Worm (Caenorhabditis elegans) whole organism, L4 larva: ENCODE measurements around the gene srh-218.

ENCODE experiments used
- R02D3.7 ChIP-seq: fragments of 150-350 bp; sonication (generic microtip); optimal IDR thresholded peaks from 3 replicates; lab custom pipeline; 2014; ENCODE audit warnings: missing biosample characterization, missing genetic modification characterization
- T26A8.4 ChIP-seq: fragments of 200-800 bp; sonication (Bioruptor generic); IDR thresholded peaks from 2 replicates; pipeline ENCODE4 v1.3.6; 2022; ENCODE audit warnings: missing genetic modification characterization, missing compliant biosample characterization
- nhr-111 ChIP-seq: fragments of 200-800 bp; sonication (Bioruptor generic); optimal IDR thresholded peaks from 2 replicates; lab custom pipeline; 2018; ENCODE audit warnings: mild to moderate bottlenecking, missing genetic modification characterization, missing compliant biosample characterization
- nhr-76 ChIP-seq: fragments of 150-350 bp; optimal IDR thresholded peaks from 2 replicates; lab custom pipeline; 2014; ENCODE audit warnings: missing biosample characterization, missing genetic modification characterization
- pqm-1 ChIP-seq: sonication (generic microtip); optimal IDR thresholded peaks from 2 replicates; lab custom pipeline; 2017; ENCODE audit warnings: missing biosample characterization, missing genetic modification characterization
- unc-62 ChIP-seq, 3 experiments: fragments of 150-350 bp in 1 of 3; sonication (generic microtip); optimal IDR thresholded peaks in 2 of 3; peaks in 1 of 3; 1 replicate in 1 of 3; 2 replicates in 2 of 3; lab custom pipeline; 2014 to 2017; ENCODE audit warnings: missing biosample characterization in 3 of 3, missing genetic modification characterization in 3 of 3, missing genetic modification reagents in 3 of 3, missing genotype in 1 of 3

DNA sequence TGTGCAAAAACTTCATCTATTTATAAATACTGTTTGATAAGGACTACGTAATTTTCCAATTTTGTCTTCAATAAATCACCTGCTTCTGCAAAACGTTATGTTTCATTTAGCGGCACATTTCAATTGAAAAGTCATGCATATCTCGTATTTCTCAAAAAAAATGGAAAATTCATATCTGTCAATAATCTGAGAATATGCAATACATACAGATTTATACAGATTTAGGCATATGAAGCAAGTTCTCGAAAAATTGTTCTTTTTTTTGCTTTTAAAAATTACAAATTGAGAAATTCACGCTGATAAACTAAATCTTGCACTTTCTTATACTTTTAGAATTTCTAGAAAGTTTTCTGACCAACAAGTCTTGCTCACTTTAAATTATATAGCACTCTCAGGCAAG lies 49.6 kb upstream of the srh-218 start, which contains the start of gene T26H5.11:
- TF ChIP-seq unc-62 (GFP tag; optimal IDR thresholded peaks at IDR 0.05 in 1 of 2; lab: Kevin White, UChicago) (no peak), unc-62 (tag; optimal IDR thresholded peaks at IDR 0.05; lab: Kevin White, UChicago) (no peak), nhr-111 (GFP tag; lab: Kevin White, UChicago) (no peak), R02D3.7 (tag; lab: Kevin White, UChicago) (no peak), nhr-76 (tag; lab: Kevin White, UChicago) (no peak), T26A8.4 (GFP tag; lab: Robert Waterston, UW) (no peak), pqm-1 (tag; lab: Kevin White, UChicago) (no peak)
